Fruit fly (Drosophila melanogaster) whole organism, adult: ENCODE data around the gene CG42828.

Experiments
- CG11617 ChIP-seq: fragments of 200-800 bp; sonication (Bioruptor generic); optimal IDR thresholded peaks from 2 replicates; lab custom pipeline; 2017; ENCODE audit warnings: mild to moderate bottlenecking, missing biosample characterization, missing genetic modification reagents, missing genetic modification characterization
- CG12768 ChIP-seq: fragments of 200-800 bp; sonication (Bioruptor generic); optimal IDR thresholded peaks from 2 replicates; lab custom pipeline; 2017; ENCODE audit warnings: missing biosample characterization, missing genetic modification characterization, mild to moderate bottlenecking, moderate library complexity, missing genetic modification reagents
- CG14711 ChIP-seq: fragments of 200-800 bp; sonication (Bioruptor generic); optimal IDR thresholded peaks from 2 replicates; lab custom pipeline; 2018; ENCODE audit warnings: missing biosample characterization, mild to moderate bottlenecking, missing genetic modification characterization, moderate library complexity
- CG1620 ChIP-seq: fragments of 200-800 bp; sonication (Bioruptor generic); optimal IDR thresholded peaks from 2 replicates; lab custom pipeline; 2016; ENCODE audit warnings: missing biosample characterization, missing genetic modification characterization
- CG33017 ChIP-seq: fragments of 200-800 bp; sonication (Bioruptor generic); optimal IDR thresholded peaks from 2 replicates; lab custom pipeline; 2018; ENCODE audit warnings: missing biosample characterization, mild to moderate bottlenecking, missing genetic modification characterization, moderate library complexity
- CG5204 ChIP-seq: fragments of 200-800 bp; sonication (Bioruptor generic); optimal IDR thresholded peaks from 2 replicates; lab custom pipeline; 2016; ENCODE audit warnings: missing biosample characterization, missing genetic modification characterization
- CG7045 ChIP-seq: fragments of 200-800 bp; sonication (Bioruptor generic); optimal IDR thresholded peaks from 2 replicates; lab custom pipeline; 2017; ENCODE audit warnings: missing biosample characterization, mild to moderate bottlenecking, missing genetic modification characterization
- CG7101 ChIP-seq: fragments of 200-800 bp; sonication (Bioruptor generic); optimal IDR thresholded peaks from 2 replicates; lab custom pipeline; 2018; ENCODE audit warnings: missing biosample characterization, mild to moderate bottlenecking, missing genetic modification characterization, moderate library complexity
- Clk ChIP-seq: fragments of 200-800 bp; sonication (Bioruptor generic); optimal IDR thresholded peaks from 2 replicates; lab custom pipeline; 2017; ENCODE audit warnings: missing biosample characterization, missing genetic modification characterization
- Crg-1 ChIP-seq: fragments of 200-800 bp; sonication (Bioruptor generic); optimal IDR thresholded peaks from 2 replicates; lab custom pipeline; 2016; ENCODE audit warnings: missing biosample characterization, missing genetic modification characterization
- Hr96 ChIP-seq: fragments of 200-800 bp; sonication (Bioruptor generic); optimal IDR thresholded peaks from 2 replicates; lab custom pipeline; 2016; ENCODE audit warnings: missing biosample characterization, missing genetic modification characterization
- Mnt ChIP-seq: fragments of 200-800 bp; sonication (Bioruptor generic); optimal IDR thresholded peaks from 2 replicates; lab custom pipeline; 2016; ENCODE audit warnings: missing biosample characterization, mild to moderate bottlenecking, missing genetic modification characterization
- bab1 ChIP-seq: fragments of 200-800 bp; sonication (Bioruptor generic); optimal IDR thresholded peaks from 3 replicates; lab custom pipeline; 2019; ENCODE audit warnings: missing biosample characterization, mild to moderate bottlenecking, missing genetic modification characterization, moderate library complexity
- cic ChIP-seq: fragments of 200-800 bp; sonication (Bioruptor generic); optimal IDR thresholded peaks from 2 replicates; lab custom pipeline; 2017; ENCODE audit warnings: missing biosample characterization, mild to moderate bottlenecking, missing genetic modification characterization, moderate library complexity
- cnc ChIP-seq, 2 experiments: fragments of >200 bp; optimal IDR thresholded peaks; 2 replicates each; lab custom pipeline; 2017
- kay ChIP-seq: fragments of 200-800 bp; sonication (Bioruptor generic); peaks from one replicate; lab custom pipeline; 2016; ENCODE audit warnings: missing biosample characterization, missing genetic modification characterization, borderline replicate concordance
- ovo ChIP-seq: fragments of 200-800 bp; sonication (Bioruptor generic); optimal IDR thresholded peaks from 2 replicates; lab custom pipeline; 2016; ENCODE audit warnings: missing biosample characterization, missing genetic modification characterization
- pad ChIP-seq: fragments of 200-800 bp; sonication (Bioruptor generic); optimal IDR thresholded peaks from 3 replicates; lab custom pipeline; 2017; ENCODE audit warnings: missing biosample characterization, missing genetic modification characterization, mild to moderate bottlenecking, moderate library complexity, missing genetic modification reagents
- tj ChIP-seq: fragments of 200-800 bp; sonication (Bioruptor generic); optimal IDR thresholded peaks from 3 replicates; lab custom pipeline; 2017; ENCODE audit warnings: missing biosample characterization, mild to moderate bottlenecking, missing genetic modification characterization, moderate library complexity
- toe ChIP-seq: fragments of 200-800 bp; sonication (Bioruptor generic); optimal IDR thresholded peaks from 2 replicates; lab custom pipeline; 2016; ENCODE audit warnings: missing biosample characterization, missing genetic modification characterization

The CG42828 gene

DNA sequence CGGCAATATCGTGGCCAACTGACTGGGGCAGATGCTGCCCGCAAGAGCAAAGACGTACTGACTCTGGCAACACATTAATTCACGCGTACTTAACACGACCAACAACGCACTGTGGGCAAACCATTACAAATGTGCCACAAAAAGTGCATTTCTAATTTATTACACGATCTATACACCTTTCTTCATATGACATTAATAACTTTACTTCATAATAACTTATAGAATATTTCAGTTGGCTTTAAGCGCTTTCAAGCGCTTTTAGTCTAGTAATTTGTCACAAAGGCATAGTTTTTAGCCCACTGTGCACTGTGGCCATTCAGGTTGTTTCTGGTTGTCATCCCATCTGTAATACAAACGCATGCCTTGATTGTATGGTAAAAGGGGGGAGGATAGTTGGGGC lies 5.3 kb upstream of the CG42828 start:
- no peak for TF ChIP-seq CG5204
- TF ChIP-seq CG7045: no peak
- TF ChIP-seq CG11617 (GFP tag; lab: Kevin White, UChicago): no peak
- no peak for TF ChIP-seq Clk (GFP tag; lab: Kevin White, UChicago)
- TF ChIP-seq CG1620: no peak
- TF ChIP-seq ovo: no peak
- no peak for TF ChIP-seq CG14711 (tag; lab: Kevin White, UChicago)
- TF ChIP-seq CG33017 (tag; lab: Kevin White, UChicago): no peak
- TF ChIP-seq toe (GFP tag; lab: Kevin White, UChicago): no peak
- no peak for TF ChIP-seq kay (GFP tag; lab: Kevin White, UChicago)
- no peak for TF ChIP-seq CG12768 (GFP tag; lab: Kevin White, UChicago)
- no peak for TF ChIP-seq Crg-1
- no peak for TF ChIP-seq cic (GFP tag; lab: Kevin White, UChicago)

DNA sequence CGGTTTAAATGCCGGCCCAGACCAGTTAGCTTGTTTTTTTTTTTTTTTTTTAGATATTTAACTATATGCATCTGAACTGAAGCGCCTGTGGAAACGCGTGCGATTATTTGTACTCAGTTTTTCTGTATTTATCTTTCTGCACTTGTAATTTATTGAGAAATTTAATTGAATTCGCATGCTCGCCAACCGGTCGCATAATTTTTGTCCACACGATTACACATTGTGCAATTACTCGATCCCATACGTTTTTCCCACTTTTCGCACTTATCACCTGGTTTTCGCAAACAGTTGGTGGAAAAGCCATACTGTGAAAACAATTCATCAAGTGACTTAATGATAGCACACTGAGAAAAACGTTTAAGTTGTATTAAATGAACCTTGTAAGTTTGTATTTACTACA lies 879 bp upstream of the CG42828 start, which contains the start of gene CG42827:
TSS of gene CG42827 (plus strand) at position 301 of the 400 bp plus-strand sequence.
- TF ChIP-seq pad (GFP tag; lab: Kevin White, UChicago) (no peak), CG14711 (tag; lab: Kevin White, UChicago) (no peak), CG7045 (no peak), Mnt (GFP tag; lab: Kevin White, UChicago) (no peak), CG12768 (GFP tag; lab: Kevin White, UChicago) (no peak), tj (GFP tag; lab: Kevin White, UChicago) (no peak), Clk (GFP tag; lab: Kevin White, UChicago) (no peak), ovo (no peak), cic (GFP tag; lab: Kevin White, UChicago) (no peak), CG5204 (no peak), CG1620 (no peak), CG11617 (GFP tag; lab: Kevin White, UChicago) (no peak), Hr96 (GFP tag; lab: Kevin White, UChicago) (no peak), toe (GFP tag; lab: Kevin White, UChicago) (no peak), CG33017 (tag; lab: Kevin White, UChicago) (no peak), CG7101 (no peak), bab1 (no peak)

DNA sequence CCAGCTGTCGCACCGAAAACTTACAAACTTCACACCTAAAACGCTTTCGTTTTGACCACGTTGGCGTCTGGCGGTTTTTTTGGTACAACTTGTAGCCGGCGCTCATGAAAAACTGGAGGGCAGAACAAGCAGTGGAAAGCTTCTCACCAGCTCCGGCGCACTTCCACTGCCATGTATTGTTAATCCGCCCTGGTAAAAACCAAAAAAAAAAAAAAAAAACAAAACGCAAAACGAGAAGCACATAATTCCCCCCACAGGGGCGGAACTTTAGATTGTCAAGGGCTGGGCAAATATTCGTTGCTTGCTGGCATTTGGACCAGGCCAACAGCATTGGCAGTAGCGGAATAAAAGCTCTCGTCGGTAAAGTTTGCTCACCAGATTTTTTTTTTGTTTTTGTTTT lies 787 bp downstream of the CG42828 start:
- TF ChIP-seq tj (GFP tag; lab: Kevin White, UChicago): peak; percentile 67
- TF ChIP-seq Hr96 (GFP tag; lab: Kevin White, UChicago): peak; percentile 89
- TF ChIP-seq bab1: peak; percentile 6
- TF ChIP-seq Clk (GFP tag; lab: Kevin White, UChicago): no peak
- peak; percentile 47 for TF ChIP-seq Crg-1
- TF ChIP-seq Mnt (GFP tag; lab: Kevin White, UChicago): peak; percentile 56
- peak; percentile 70 for TF ChIP-seq CG33017 (tag; lab: Kevin White, UChicago)
- TF ChIP-seq cnc (optimal IDR thresholded peaks at IDR 0.05; lab: Kevin White, UChicago): no peak
- no peak for TF ChIP-seq CG14711 (tag; lab: Kevin White, UChicago)
- TF ChIP-seq ovo: peak; percentile 59
- TF ChIP-seq pad (GFP tag; lab: Kevin White, UChicago): peak; percentile 26
- TF ChIP-seq cic (GFP tag; lab: Kevin White, UChicago): peak; percentile 79
- peak; percentile 77 for TF ChIP-seq toe (GFP tag; lab: Kevin White, UChicago)
- TF ChIP-seq CG11617 (GFP tag; lab: Kevin White, UChicago): peak; percentile 72
- TF ChIP-seq kay (GFP tag; lab: Kevin White, UChicago): no peak
- TF ChIP-seq CG12768 (GFP tag; lab: Kevin White, UChicago): peak; percentile 88
- peak; percentile 86 for TF ChIP-seq CG7045
- no peak for TF ChIP-seq CG7101
- TF ChIP-seq CG1620: peak; percentile 65
- TF ChIP-seq CG5204: peak; percentile 73

DNA sequence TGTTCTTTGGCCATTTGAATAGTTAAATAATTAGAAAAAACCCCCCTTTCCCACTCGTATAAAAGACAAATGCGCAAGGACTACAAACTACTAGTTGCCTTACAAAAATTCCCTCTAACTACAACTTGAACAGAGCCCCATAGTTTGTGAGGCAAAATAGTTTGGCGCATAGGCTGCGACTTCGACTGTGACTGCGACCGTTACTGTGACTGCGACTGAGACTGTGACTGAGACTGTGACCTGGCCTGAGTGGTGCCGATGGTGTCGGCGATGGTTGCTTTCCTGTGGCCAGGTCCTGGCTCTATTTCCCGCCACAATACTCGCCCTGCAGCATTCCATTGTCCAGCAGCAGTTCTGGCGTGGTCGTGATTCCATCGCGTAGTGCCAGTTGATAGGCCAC lies 3.8 kb downstream of the CG42828 start:
- TF ChIP-seq tj (GFP tag; lab: Kevin White, UChicago): no peak
- no peak for TF ChIP-seq cnc (optimal IDR thresholded peaks at IDR 0.05; lab: Kevin White, UChicago)

DNA sequence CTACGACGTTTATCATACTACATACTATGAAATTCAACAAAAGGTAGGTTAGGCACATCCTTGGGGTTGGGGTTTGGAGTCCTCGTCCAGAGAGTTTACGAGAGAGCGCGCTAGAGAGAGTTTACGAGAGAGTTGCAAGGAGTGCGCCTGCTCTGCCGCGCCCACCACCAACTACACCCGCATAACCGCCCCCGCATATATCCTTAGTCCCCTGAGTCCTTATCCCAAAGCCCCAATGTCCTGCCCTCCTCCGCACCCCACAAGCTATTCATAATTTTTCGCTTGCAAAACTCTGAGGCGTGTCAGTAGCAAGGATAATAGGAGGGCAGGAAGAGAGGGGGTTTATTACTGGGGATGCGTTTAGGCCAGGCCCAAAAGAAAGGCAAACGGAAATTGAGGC lies 10.2 kb downstream of the CG42828 start:
- no peak for TF ChIP-seq cic (GFP tag; lab: Kevin White, UChicago)
- no peak for TF ChIP-seq CG5204
- no peak for TF ChIP-seq pad (GFP tag; lab: Kevin White, UChicago)

DNA sequence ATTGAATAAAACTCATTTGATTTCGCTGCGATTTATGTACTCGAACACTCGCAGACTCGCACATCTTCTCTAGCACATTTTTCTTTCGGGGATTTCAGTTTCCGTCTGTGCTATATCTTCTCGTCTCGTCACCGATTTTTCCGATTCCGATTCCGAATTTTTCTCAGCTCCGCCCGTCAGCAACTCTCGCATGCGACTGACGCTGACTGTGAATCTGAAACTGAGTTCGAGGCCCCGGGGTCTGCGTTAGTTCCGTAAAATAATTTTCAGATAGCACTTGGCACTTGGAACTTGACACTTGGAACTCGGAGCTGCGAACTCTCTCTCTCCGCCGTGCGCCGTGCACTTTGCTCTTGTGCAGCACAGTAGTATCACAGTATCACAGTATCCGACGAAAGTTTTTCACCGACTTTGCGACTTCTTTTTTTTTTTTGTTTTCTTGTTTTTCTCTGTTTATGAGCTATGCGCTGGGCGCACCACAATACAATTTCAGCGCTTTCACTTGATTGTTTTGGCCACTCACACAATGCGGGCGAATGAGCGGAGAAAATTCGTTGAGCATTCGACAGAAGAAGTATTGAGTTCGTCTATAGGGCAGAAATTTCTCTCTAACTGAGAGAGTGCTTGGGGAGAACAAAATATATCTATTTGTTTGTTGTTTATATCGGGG lies 11.2 kb downstream of the CG42828 start, which contains the start of gene CG4393:
TSS of gene CG4393 (minus strand) at position 187 of the 670 bp plus-strand sequence.
- peak; percentile 40 for TF ChIP-seq Clk (GFP tag; lab: Kevin White, UChicago)
- TF ChIP-seq kay (GFP tag; lab: Kevin White, UChicago): peak; percentile 50
- TF ChIP-seq CG5204: peak; percentile 51
- no peak for TF ChIP-seq cic (GFP tag; lab: Kevin White, UChicago)
- peak; percentile 16 for TF ChIP-seq Hr96 (GFP tag; lab: Kevin White, UChicago)
- TF ChIP-seq CG7101: no peak
- no peak for TF ChIP-seq CG33017 (tag; lab: Kevin White, UChicago)
- no peak for TF ChIP-seq CG1620
- TF ChIP-seq CG14711 (tag; lab: Kevin White, UChicago): no peak
- no peak for TF ChIP-seq cnc (optimal IDR thresholded peaks at IDR 0.05; lab: Kevin White, UChicago)
- TF ChIP-seq ovo: no peak
- TF ChIP-seq Crg-1: no peak
- TF ChIP-seq tj (GFP tag; lab: Kevin White, UChicago): no peak
- TF ChIP-seq CG11617 (GFP tag; lab: Kevin White, UChicago): peak; percentile 14
- no peak for TF ChIP-seq toe (GFP tag; lab: Kevin White, UChicago)
- TF ChIP-seq bab1: no peak
- TF ChIP-seq pad (GFP tag; lab: Kevin White, UChicago): no peak
- peak; percentile 6 for TF ChIP-seq CG7045
- peak; percentile 7 for TF ChIP-seq Mnt (GFP tag; lab: Kevin White, UChicago)
- TF ChIP-seq CG12768 (GFP tag; lab: Kevin White, UChicago): peak; percentile 94
